Fruit fly (Drosophila melanogaster) whole organism, embryonic: ENCODE data around the gene CG33090.

ENCODE experiments used
- Bgb ChIP-seq: fragments of 200-800 bp; sonication (Bioruptor generic); IDR thresholded peaks from 2 replicates; pipeline ENCODE4 v1.3.6; 2022; ENCODE audit warnings: missing biosample characterization, missing genetic modification characterization; ENCODE audit not compliant: partially characterized antibody
- BtbVII ChIP-seq: fragments of 200-800 bp; sonication (Bioruptor generic); optimal IDR thresholded peaks from 3 replicates; lab custom pipeline; 2017; ENCODE audit warnings: missing biosample characterization, mild to moderate bottlenecking, missing genetic modification characterization
- CG10959 ChIP-seq: fragments of 200-800 bp; sonication (Bioruptor generic); IDR thresholded peaks from 2 replicates; pipeline ENCODE4 v1.3.6; 2022; ENCODE audit warnings: missing biosample characterization, missing genetic modification characterization
- CG11093 ChIP-seq: fragments of 200-800 bp; sonication (Bioruptor generic); IDR thresholded peaks from 3 replicates; pipeline ENCODE4 v1.3.6; 2022; ENCODE audit warnings: missing biosample characterization, missing genetic modification characterization
- CG11247 ChIP-seq: fragments of 200-800 bp; sonication (Bioruptor generic); IDR thresholded peaks from 2 replicates; pipeline ENCODE4 v1.3.6; 2022; ENCODE audit warnings: missing biosample characterization, missing genetic modification characterization
- CG11456 ChIP-seq: fragments of 200-800 bp; sonication (Bioruptor generic); IDR thresholded peaks from 3 replicates; pipeline ENCODE4 v1.3.6; 2022; ENCODE audit warnings: missing biosample characterization, missing genetic modification characterization
- CG11504 ChIP-seq: fragments of 200-800 bp; sonication (Bioruptor generic); optimal IDR thresholded peaks from 3 replicates; lab custom pipeline; 2019; ENCODE audit warnings: missing biosample characterization, mild to moderate bottlenecking, missing genetic modification characterization, moderate library complexity
- CG12236 ChIP-seq: fragments of 200-800 bp; sonication (Bioruptor generic); optimal IDR thresholded peaks from 2 replicates; lab custom pipeline; 2016; ENCODE audit warnings: missing biosample characterization, missing genetic modification characterization
- CG18619 ChIP-seq: fragments of 200-800 bp; sonication (Bioruptor generic); optimal IDR thresholded peaks from 3 replicates; lab custom pipeline; 2017; ENCODE audit warnings: missing biosample characterization, mild to moderate bottlenecking, missing genetic modification characterization
- CG2199 ChIP-seq: fragments of 200-800 bp; sonication (Bioruptor generic); IDR thresholded peaks from 3 replicates; pipeline ENCODE4 v1.3.6; 2022; ENCODE audit warnings: missing biosample characterization, missing genetic modification characterization
- CG2889 ChIP-seq: fragments of 200-800 bp; sonication (Bioruptor generic); IDR thresholded peaks from 3 replicates; pipeline ENCODE4 v1.3.6; 2022; ENCODE audit warnings: missing biosample characterization, missing genetic modification characterization
- CG3163 ChIP-seq: fragments of 200-800 bp; sonication (Bioruptor generic); optimal IDR thresholded peaks from 3 replicates; lab custom pipeline; 2016; ENCODE audit warnings: missing biosample characterization, missing genetic modification characterization
- CG6175 ChIP-seq: fragments of 200-800 bp; sonication (Bioruptor generic); IDR thresholded peaks from 3 replicates; pipeline ENCODE4 v1.3.6; 2022; ENCODE audit warnings: missing biosample characterization, missing genetic modification characterization
- Deaf1 ChIP-seq: fragments of 200-800 bp; optimal IDR thresholded peaks from 3 replicates; lab custom pipeline; 2019; ENCODE audit warnings: missing biosample characterization, mild to moderate bottlenecking, missing genetic modification characterization, moderate library complexity
- Drgx ChIP-seq: fragments of 200-800 bp; sonication (Bioruptor generic); IDR thresholded peaks from 2 replicates; pipeline ENCODE4 v1.3.6; 2022; ENCODE audit warnings: missing biosample characterization, missing genetic modification characterization
- E2f2 ChIP-seq: fragments of 200-800 bp; sonication (Bioruptor generic); IDR thresholded peaks from 2 replicates; pipeline ENCODE4 v1.3.6; 2022; ENCODE audit warnings: missing biosample characterization, missing genetic modification characterization
- Eip74EF ChIP-seq, 2 experiments: fragments of 200-800 bp in 1 of 2; fragments of >200 bp in 1 of 2; sonication (Bioruptor generic) in 1 of 2; optimal IDR thresholded peaks; 2 replicates each; lab custom pipeline; 2017 to 2019; ENCODE audit warnings: missing biosample characterization in 2 of 2, missing genetic modification characterization in 2 of 2, mild to moderate bottlenecking in 1 of 2, moderate library complexity in 1 of 2
- Elba2 ChIP-seq: fragments of 200-800 bp; sonication (Bioruptor generic); optimal IDR thresholded peaks from 3 replicates; lab custom pipeline; 2016; ENCODE audit warnings: missing biosample characterization, missing genetic modification characterization
- Ets65A ChIP-seq: fragments of 200-800 bp; sonication (Bioruptor generic); peaks from one replicate; lab custom pipeline; 2016; ENCODE audit warnings: missing biosample characterization, missing genetic modification characterization
- HLH4C ChIP-seq: fragments of 200-800 bp; sonication (Bioruptor generic); IDR thresholded peaks from 3 replicates; pipeline ENCODE4 v1.3.6; 2022; ENCODE audit warnings: missing biosample characterization, missing genetic modification characterization; ENCODE audit not compliant: partially characterized antibody
- Hr39 ChIP-seq: fragments of >200 bp; optimal IDR thresholded peaks from 2 replicates; lab custom pipeline; 2017
- Hr78 ChIP-seq, 2 experiments: fragments of 200-800 bp in 1 of 2; fragments of >200 bp in 1 of 2; sonication (Bioruptor generic) in 1 of 2; optimal IDR thresholded peaks; 2 replicates each; lab custom pipeline; 2017 to 2019; ENCODE audit warnings: missing biosample characterization in 2 of 2, missing genetic modification characterization in 2 of 2, mild to moderate bottlenecking in 1 of 2, moderate library complexity in 1 of 2
- Jarid2 ChIP-seq: fragments of 200-800 bp; sonication (Bioruptor generic); optimal IDR thresholded peaks from 3 replicates; lab custom pipeline; 2017; ENCODE audit warnings: mild to moderate bottlenecking, missing biosample characterization, missing genetic modification reagents, missing genetic modification characterization
- MBD-R2 ChIP-seq: fragments of 200-800 bp; sonication (Bioruptor generic); IDR thresholded peaks from 2 replicates; pipeline ENCODE4 v1.3.6; 2022; ENCODE audit warnings: missing biosample characterization, missing genetic modification characterization
- Meics ChIP-seq: fragments of 200-800 bp; sonication (Bioruptor generic); optimal IDR thresholded peaks from 2 replicates; lab custom pipeline; 2017; ENCODE audit warnings: missing biosample characterization, mild to moderate bottlenecking, missing genetic modification characterization
- Neu2 ChIP-seq: fragments of 200-800 bp; sonication (Bioruptor generic); optimal IDR thresholded peaks from 3 replicates; lab custom pipeline; 2016; ENCODE audit warnings: missing biosample characterization, missing genetic modification characterization, borderline replicate concordance
- Opbp ChIP-seq: fragments of 200-800 bp; sonication (Bioruptor generic); IDR thresholded peaks from 3 replicates; pipeline ENCODE4 v1.3.6; 2022; ENCODE audit warnings: missing biosample characterization, missing genetic modification characterization; ENCODE audit not compliant: partially characterized antibody
- Sin3A ChIP-seq: fragments of >200 bp; optimal IDR thresholded peaks from 2 replicates; lab custom pipeline; 2018
- Trl ChIP-seq, 3 experiments: fragments of >200 bp in 2 of 3; fragments of 200-800 bp in 1 of 3; sonication (Bioruptor generic) in 1 of 3; optimal IDR thresholded peaks; 2 replicates in 1 of 3; 3 replicates in 2 of 3; lab custom pipeline; 2016 to 2017; ENCODE audit warnings: missing biosample characterization in 1 of 3, missing genetic modification characterization in 1 of 3
- Xrp1 ChIP-seq: fragments of 200-800 bp; sonication (Bioruptor generic); IDR thresholded peaks from 2 replicates; pipeline ENCODE4 v1.3.6; 2022; ENCODE audit warnings: missing biosample characterization, missing genetic modification characterization
- ab ChIP-seq: fragments of 200-800 bp; sonication (Bioruptor generic); optimal IDR thresholded peaks from 2 replicates; lab custom pipeline; 2016; ENCODE audit warnings: missing biosample characterization, missing genetic modification characterization
- bowl ChIP-seq: fragments of 200-800 bp; sonication (Bioruptor generic); IDR thresholded peaks from 2 replicates; pipeline ENCODE4 v1.3.6; 2022; ENCODE audit warnings: missing biosample characterization, missing genetic modification characterization
- chinmo ChIP-seq: fragments of 200-800 bp; sonication (Bioruptor generic); IDR thresholded peaks from 4 replicates; pipeline ENCODE4 v1.3.6; 2022; ENCODE audit warnings: missing biosample characterization, missing genetic modification characterization; ENCODE audit not compliant: partially characterized antibody
- crol ChIP-seq: fragments of 200-800 bp; sonication (Bioruptor generic); IDR thresholded peaks from 2 replicates; pipeline ENCODE4 v1.3.6; 2022; ENCODE audit warnings: missing biosample characterization, missing genetic modification characterization
- dysf ChIP-seq: fragments of 200-800 bp; sonication (Bioruptor generic); IDR thresholded peaks from 3 replicates; pipeline ENCODE4 v1.3.6; 2022; ENCODE audit warnings: missing biosample characterization, missing genetic modification characterization
- ind ChIP-seq: fragments of 200-800 bp; sonication (Bioruptor generic); optimal IDR thresholded peaks from 3 replicates; lab custom pipeline; 2016; ENCODE audit warnings: missing biosample characterization, missing genetic modification characterization
- jing ChIP-seq: fragments of 200-800 bp; sonication (Bioruptor generic); optimal IDR thresholded peaks from 2 replicates; lab custom pipeline; 2018; ENCODE audit warnings: missing biosample characterization, mild to moderate bottlenecking, missing genetic modification characterization
- kah ChIP-seq: fragments of 200-800 bp; sonication (Bioruptor generic); optimal IDR thresholded peaks from 2 replicates; lab custom pipeline; 2018; ENCODE audit warnings: missing biosample characterization, mild to moderate bottlenecking, missing genetic modification characterization
- kni ChIP-seq: fragments of 200-800 bp; sonication (Bioruptor generic); optimal IDR thresholded peaks from 3 replicates; lab custom pipeline; 2017; ENCODE audit warnings: mild to moderate bottlenecking, missing biosample characterization, missing genetic modification reagents, missing genetic modification characterization
- pb ChIP-seq: fragments of 200-800 bp; sonication (Bioruptor generic); optimal IDR thresholded peaks from 3 replicates; lab custom pipeline; 2016; ENCODE audit warnings: missing biosample characterization, missing genetic modification characterization
- pros ChIP-seq: fragments of 200-800 bp; sonication (Bioruptor generic); optimal IDR thresholded peaks from 3 replicates; lab custom pipeline; 2019; ENCODE audit warnings: missing biosample characterization, mild to moderate bottlenecking, missing genetic modification characterization, moderate library complexity
- psq ChIP-seq: fragments of 200-800 bp; sonication (Bioruptor generic); optimal IDR thresholded peaks from 2 replicates; lab custom pipeline; 2017; ENCODE audit warnings: missing biosample characterization, missing genetic modification characterization
- sens ChIP-seq: fragments of 200-800 bp; sonication (Bioruptor generic); peaks from one replicate; lab custom pipeline; 2016; ENCODE audit warnings: missing biosample characterization, missing genetic modification characterization
- sob ChIP-seq: fragments of 200-800 bp; sonication (Bioruptor generic); IDR thresholded peaks from 2 replicates; pipeline ENCODE4 v1.3.6; 2022; ENCODE audit warnings: missing biosample characterization, missing genetic modification characterization
- twi ChIP-seq: fragments of 200-800 bp; optimal IDR thresholded peaks from 2 replicates; lab custom pipeline; 2019; ENCODE audit warnings: missing biosample characterization, mild to moderate bottlenecking, missing genetic modification characterization, moderate library complexity
- vfl ChIP-seq: fragments of 200-800 bp; sonication (Bioruptor generic); optimal IDR thresholded peaks from 2 replicates; lab custom pipeline; 2016; ENCODE audit warnings: missing biosample characterization, missing genetic modification characterization
- wor ChIP-seq: fragments of 200-800 bp; sonication (Bioruptor generic); IDR thresholded peaks from 2 replicates; pipeline ENCODE4 v1.3.6; 2022; ENCODE audit warnings: missing biosample characterization, missing genetic modification characterization
- zfh2 ChIP-seq: fragments of 200-800 bp; sonication (Bioruptor generic); optimal IDR thresholded peaks from 2 replicates; lab custom pipeline; 2016; ENCODE audit warnings: missing biosample characterization, missing genetic modification characterization

CG33090 gene

DNA sequence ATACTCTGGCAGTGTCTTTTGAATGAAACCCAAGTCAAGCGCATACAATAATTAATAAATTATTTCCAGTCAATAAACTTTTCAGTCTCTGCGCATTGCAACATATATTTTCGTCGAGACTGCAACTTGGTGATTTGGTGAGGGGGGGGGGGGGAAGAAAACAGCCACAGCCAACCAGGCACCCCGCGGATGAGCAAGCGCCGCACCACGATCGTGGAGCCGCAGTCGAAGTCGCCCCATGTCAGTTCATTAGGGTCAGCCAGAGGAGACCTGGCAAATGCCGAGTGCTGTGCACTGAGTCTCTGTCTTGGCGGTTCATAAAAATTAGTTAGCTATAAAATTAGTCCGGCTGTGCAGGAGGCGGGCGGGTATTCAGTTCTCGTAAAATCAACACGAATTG is 41.2 kb upstream of the CG33090 start:
- TF ChIP-seq BtbVII (GFP tag; lab: Kevin White, UChicago) (no peak), CG11247 (no peak), crol (peak; percentile 79), Sin3A (lab: Kevin White, UChicago) (no peak), sob (GFP tag; lab: Robert Waterston, UW) (no peak), CG10959 (GFP tag; lab: Robert Waterston, UW) (no peak), Hr78 (GFP tag; optimal IDR thresholded peaks at IDR 0.05; lab: Kevin White, UChicago) (peak in 1 of 2 experiments; percentile 73), Meics (no peak), psq (GFP tag; lab: Kevin White, UChicago) (no peak), CG18619 (GFP tag; lab: Kevin White, UChicago) (no peak), CG11456 (GFP tag; lab: Robert Waterston, UW) (no peak), ind (GFP tag; lab: Kevin White, UChicago) (no peak), CG2889 (GFP tag; lab: Robert Waterston, UW) (no peak), Opbp (GFP tag; lab: Robert Waterston, UW) (no peak), bowl (GFP tag; lab: Robert Waterston, UW) (no peak), CG11504 (tag; lab: Kevin White, UChicago) (peak; percentile 49), CG2199 (0 out of 3 replicates have a peak, but pooled peaks have one; percentile 40), wor (GFP tag; lab: Robert Waterston, UW) (no peak), MBD-R2 (no peak), ab (GFP tag; lab: Kevin White, UChicago) (no peak), dysf (GFP tag; lab: Robert Waterston, UW) (no peak)

dm6 chr2L:14293917-14294316 is 40.0 kb upstream of the CG33090 start:
- TF ChIP-seq CG6175 (no peak), CG11504 (tag; lab: Kevin White, UChicago) (peak; percentile 95), Neu2 (no peak), CG12236 (GFP tag; lab: Kevin White, UChicago) (no peak)

DNA sequence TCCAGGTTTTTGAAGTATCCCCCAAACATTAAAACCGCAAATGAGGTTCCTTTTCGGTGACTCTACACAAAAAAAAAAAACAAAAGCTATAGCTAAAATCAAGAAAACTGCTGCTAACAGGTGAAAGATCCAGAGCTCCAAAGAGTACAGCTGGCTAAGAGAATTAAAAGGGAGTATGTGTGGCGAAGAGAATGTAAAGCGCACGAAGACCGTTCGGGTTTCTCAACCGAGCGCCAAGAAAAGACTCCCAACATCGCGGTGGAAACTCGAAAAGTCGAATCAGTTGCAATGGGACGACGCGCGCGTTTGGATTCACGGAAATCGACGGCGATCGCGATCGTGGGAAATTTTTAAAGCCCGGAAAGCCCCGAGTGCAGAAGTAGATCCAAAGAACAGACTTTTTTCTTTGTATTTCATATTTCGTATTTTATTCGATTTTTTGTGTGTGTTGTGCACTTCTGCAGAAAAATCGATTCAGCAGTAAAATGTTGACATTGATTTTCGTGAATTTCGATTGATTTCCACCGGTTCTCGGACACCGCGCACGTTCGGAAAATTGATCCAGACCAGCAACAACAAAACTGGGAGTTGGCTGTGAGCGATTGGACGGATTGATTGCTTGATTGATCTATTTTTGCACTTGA is 33.1 kb upstream of the CG33090 start:
- TF ChIP-seq jing (GFP tag; lab: Kevin White, UChicago) (no peak), Eip74EF (GFP tag; optimal IDR thresholded peaks at IDR 0.05; lab: Kevin White, UChicago) (peak in 1 of 2 experiments; percentile 21), E2f2 (GFP tag; lab: Robert Waterston, UW) (0 out of 2 replicates have a peak, but pooled peaks have one; percentile 22), kah (GFP tag; lab: Kevin White, UChicago) (peak; percentile 1), Bgb (GFP tag; lab: Robert Waterston, UW) (peak; percentile 29; the same call in 1 of the 2 replicates), pb (no peak), Ets65A (no peak), zfh2 (GFP tag; lab: Kevin White, UChicago) (no peak), vfl (GFP tag; lab: Kevin White, UChicago) (no peak), CG11504 (tag; lab: Kevin White, UChicago) (peak; percentile 97), kni (peak; percentile 6), chinmo (GFP tag; lab: Robert Waterston, UW) (peak; percentile 85; the same call in 2 of the 4 replicates), Meics (no peak), CG2199 (peak; percentile 77; the same call in 1 of the 3 replicates), Hr39 (lab: Kevin White, UChicago) (no peak), Xrp1 (GFP tag; lab: Robert Waterston, UW) (no peak), pros (no peak), sens (GFP tag; lab: Kevin White, UChicago) (peak; percentile 83), twi (tag; lab: Kevin White, UChicago) (no peak), Drgx (GFP tag; lab: Robert Waterston, UW) (0 out of 2 replicates have a peak, but pooled peaks have one; percentile 15), CG11093 (GFP tag; lab: Robert Waterston, UW) (no peak), HLH4C (GFP tag; lab: Robert Waterston, UW) (0 out of 3 replicates have a peak, but pooled peaks have one; percentile 37), Jarid2 (GFP tag; lab: Kevin White, UChicago) (peak; percentile 88), Elba2 (GFP tag; lab: Kevin White, UChicago) (no peak), Deaf1 (peak; percentile 96), CG3163 (GFP tag; lab: Kevin White, UChicago) (peak; percentile 93), Trl (optimal IDR thresholded peaks at IDR 0.05; lab: Kevin White, UChicago) (peak; percentile 62 to 64), Trl (GFP tag; optimal IDR thresholded peaks at IDR 0.05; lab: Kevin White, UChicago) (no peak)
